Worm (Caenorhabditis elegans) whole organism, late embryonic: ENCODE data around the gene F48E3.6.

Experiments used
- F13H6.1 ChIP-seq: sonication (generic microtip); optimal IDR thresholded peaks from 2 replicates; lab custom pipeline; 2016; ENCODE audit warnings: missing genetic modification characterization, missing compliant biosample characterization
- fkh-6 ChIP-seq: sonication (generic microtip); optimal IDR thresholded peaks from 2 replicates; lab custom pipeline; 2016; ENCODE audit warnings: missing genetic modification characterization, missing compliant biosample characterization
- pha-2 ChIP-seq: sonication (generic microtip); optimal IDR thresholded peaks from 2 replicates; lab custom pipeline; 2017; ENCODE audit warnings: mild to moderate bottlenecking, missing genetic modification characterization, missing compliant biosample characterization
- unc-86 ChIP-seq: sonication (generic microtip); optimal IDR thresholded peaks from 2 replicates; lab custom pipeline; 2016; ENCODE audit warnings: missing genetic modification characterization, missing compliant biosample characterization

- TF ChIP-seq unc-86 (tag; lab: Kevin White, UChicago): no peak
- TF ChIP-seq fkh-6: no peak
- TF ChIP-seq pha-2 (tag; lab: Kevin White, UChicago): no peak
- TF ChIP-seq F13H6.1 (tag; lab: Kevin White, UChicago): no peak
Observed at ce11 chrX:7540033-7540432, 37.3 kb upstream of the F48E3.6 start, which contains the start of gene glb-16.
